Fruit fly (Drosophila melanogaster): ENCODE measurements around the gene CG3436.

Gene CG3436

DNA sequence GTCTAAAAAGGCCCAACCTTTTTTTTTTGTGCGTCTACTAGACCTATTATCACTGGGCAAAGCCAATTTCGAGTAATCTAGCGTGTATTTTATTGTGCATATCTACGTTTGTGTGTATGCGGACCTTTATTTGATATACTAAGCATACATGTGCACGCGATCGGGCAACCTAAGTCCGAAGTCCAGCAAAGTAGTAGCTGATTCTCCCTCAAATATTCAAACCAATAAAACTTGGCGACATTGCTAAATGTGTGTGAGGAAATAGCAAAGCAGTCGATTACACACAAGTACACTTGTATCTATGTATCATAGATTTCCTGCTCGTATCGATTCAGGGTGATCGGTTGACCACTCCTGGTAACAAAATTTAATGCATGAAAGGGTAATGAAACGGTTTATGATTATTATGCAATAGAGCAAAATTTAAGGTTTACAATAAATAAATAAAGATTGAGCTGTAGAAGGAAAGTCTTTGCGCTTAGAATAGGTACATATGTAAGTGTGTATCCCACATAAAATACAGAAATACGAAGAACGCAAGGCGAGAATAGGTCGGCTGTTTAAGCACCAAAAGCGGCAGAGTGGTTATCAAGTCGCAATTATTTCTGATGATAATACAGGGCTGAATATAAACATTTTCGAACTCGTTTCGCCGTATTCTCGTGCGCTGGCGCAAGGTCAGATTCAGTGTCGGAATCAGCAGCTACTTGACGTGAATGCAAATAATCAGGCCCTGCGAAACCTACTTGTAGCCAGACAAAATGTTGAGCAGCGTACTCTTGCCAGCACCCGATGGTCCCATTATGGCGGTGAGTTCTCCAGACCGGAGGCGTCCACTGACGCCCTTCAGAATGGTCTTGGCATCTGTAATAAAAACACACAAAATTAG, 30.2 kb upstream of the CG3436 start (continued):
- TF ChIP-seq CG16815 (GFP tag; optimal IDR thresholded peaks at IDR 0.05) (no peak), sd (tag; optimal IDR thresholded peaks at IDR 0.05) (peak; percentile 40), oc (tag; optimal IDR thresholded peaks at IDR 0.05) (no peak), ems (GFP tag; optimal IDR thresholded peaks at IDR 0.05) (no peak), aop (GFP tag; IDR thresholded peaks at IDR 0.05) (no peak), CG2116 (GFP tag; optimal IDR thresholded peaks at IDR 0.05) (no peak), CG13296 (GFP tag; optimal IDR thresholded peaks at IDR 0.05) (peak; percentile 59), al (GFP tag; IDR thresholded peaks at IDR 0.05) (no peak), CG12236 (GFP tag; optimal IDR thresholded peaks at IDR 0.05) (no peak), CG31388 (GFP tag; optimal IDR thresholded peaks at IDR 0.05) (no peak), CG17361 (GFP tag; IDR thresholded peaks at IDR 0.05) (no peak), stwl (tag; optimal IDR thresholded peaks at IDR 0.05) (no peak), exex (tag; optimal IDR thresholded peaks at IDR 0.05) (peak; percentile 90), lbe (GFP tag; optimal IDR thresholded peaks at IDR 0.05) (no peak), eve (GFP tag; optimal IDR thresholded peaks at IDR 0.05) (peak in 1 of 2 experiments; percentile 81), p53 (GFP tag; optimal IDR thresholded peaks at IDR 0.05) (no peak), cg (GFP tag; optimal IDR thresholded peaks at IDR 0.05) (peak; percentile 24), CG18599 (GFP tag; optimal IDR thresholded peaks at IDR 0.05) (peak; percentile 17), Usf (GFP tag; optimal IDR thresholded peaks at IDR 0.05) (no peak), fd3F (GFP tag; optimal IDR thresholded peaks at IDR 0.05) (no peak), CG6254 (GFP tag; optimal IDR thresholded peaks at IDR 0.05) (no peak), shn (GFP tag; optimal IDR thresholded peaks at IDR 0.05) (no peak), luna (GFP tag; optimal IDR thresholded peaks at IDR 0.05) (no peak), Fer3 (tag; optimal IDR thresholded peaks at IDR 0.05) (no peak), CG12769 (tag; optimal IDR thresholded peaks at IDR 0.05) (peak; percentile 59), CG34376 (GFP tag; optimal IDR thresholded peaks at IDR 0.05) (peak; percentile 84), CG6854 (GFP tag; optimal IDR thresholded peaks at IDR 0.05) (no peak), tin (GFP tag; optimal IDR thresholded peaks at IDR 0.05) (no peak), Adf1 (GFP tag; IDR thresholded peaks at IDR 0.05) (0 out of 2 replicates have a peak, but pooled peaks have one; percentile 5), Oaz (GFP tag; IDR thresholded peaks at IDR 0.05) (no peak), CG10543 (GFP tag; optimal IDR thresholded peaks at IDR 0.05) (peak; percentile 25), CTCF (GFP tag; optimal IDR thresholded peaks at IDR 0.05) (peak; percentile 12), Dip2 (GFP tag; IDR thresholded peaks at IDR 0.05) (no peak), nerfin-1 (tag; optimal IDR thresholded peaks at IDR 0.05) (no peak), lilli (GFP tag; optimal IDR thresholded peaks at IDR 0.05) (no peak), ftz-f1 (GFP tag; optimal IDR thresholded peaks at IDR 0.05) (peak; percentile 34), CG3163 (GFP tag; optimal IDR thresholded peaks at IDR 0.05) (no peak), CG13624 (GFP tag; optimal IDR thresholded peaks at IDR 0.05) (no peak), nom (GFP tag; optimal IDR thresholded peaks at IDR 0.05) (no peak), Med (GFP tag) (peak; percentile 71), Mes4 (GFP tag; optimal IDR thresholded peaks at IDR 0.05) (no peak), grn (GFP tag; optimal IDR thresholded peaks at IDR 0.05) (peak; percentile 11), toy (GFP tag; IDR thresholded peaks at IDR 0.05) (no peak), CG15514 (GFP tag; optimal IDR thresholded peaks at IDR 0.05) (peak; percentile 21), CG12744 (GFP tag; optimal IDR thresholded peaks at IDR 0.05) (no peak), Sox100B (GFP tag; optimal IDR thresholded peaks at IDR 0.05) (no peak), CG11695 (GFP tag; IDR thresholded peaks at IDR 0.05) (no peak), Atf6 (GFP tag; IDR thresholded peaks at IDR 0.05) (no peak), Pdp1 (GFP tag; optimal IDR thresholded peaks at IDR 0.05) (peak in 1 of 2 experiments; percentile 81), Hmr (GFP tag; optimal IDR thresholded peaks at IDR 0.05) (peak; percentile 11)

All from whole organism, embryonic.